Worm (Caenorhabditis elegans) whole organism, mixed stage, embryonic: ENCODE measurements around the gene zig-10.

Source experiments
- M03D4.4 ChIP-seq: sonication (generic microtip); optimal IDR thresholded peaks from 2 replicates; lab custom pipeline; 2017; ENCODE audit warnings: mild to moderate bottlenecking, missing genetic modification characterization, missing compliant biosample characterization
- bed-3 ChIP-seq: fragments of 200-800 bp; sonication (Bioruptor generic); optimal IDR thresholded peaks from 3 replicates; lab custom pipeline; 2018; ENCODE audit warnings: mild to moderate bottlenecking, missing genetic modification characterization, moderate library complexity, missing compliant biosample characterization
- blmp-1 ChIP-seq: fragments of 150-350 bp; optimal IDR thresholded peaks from 2 replicates; lab custom pipeline; 2014; ENCODE audit warnings: missing biosample characterization, missing genetic modification characterization
- ceh-39 ChIP-seq: fragments of 150-350 bp; optimal IDR thresholded peaks from 2 replicates; lab custom pipeline; 2014; ENCODE audit warnings: missing biosample characterization, missing genetic modification characterization
- ceh-43 ChIP-seq: fragments of 200-800 bp; sonication (Bioruptor generic); optimal IDR thresholded peaks from 2 replicates; lab custom pipeline; 2018; ENCODE audit warnings: mild to moderate bottlenecking, missing genetic modification characterization, moderate library complexity, missing compliant biosample characterization
- ceh-83 ChIP-seq: fragments of 200-800 bp; sonication (Bioruptor generic); optimal IDR thresholded peaks from 2 replicates; lab custom pipeline; 2018; ENCODE audit warnings: mild to moderate bottlenecking, missing genetic modification characterization, missing compliant biosample characterization
- ces-1 ChIP-seq: fragments of 150-350 bp; optimal IDR thresholded peaks from 2 replicates; lab custom pipeline; 2014; ENCODE audit warnings: missing biosample characterization, missing genetic modification reagents, missing genetic modification characterization
- cnd-1 ChIP-seq: fragments of 200-800 bp; sonication (Bioruptor generic); optimal IDR thresholded peaks from 2 replicates; lab custom pipeline; 2018; ENCODE audit warnings: mild to moderate bottlenecking, missing genetic modification characterization, missing compliant biosample characterization
- drap-1 ChIP-seq: fragments of 200-800 bp; sonication (Bioruptor generic); optimal IDR thresholded peaks from 3 replicates; lab custom pipeline; 2018; ENCODE audit warnings: mild to moderate bottlenecking, missing genetic modification characterization, missing compliant biosample characterization
- elt-1 ChIP-seq: sonication (generic microtip); optimal IDR thresholded peaks from 2 replicates; lab custom pipeline; 2017; ENCODE audit warnings: missing genetic modification characterization, mild to moderate bottlenecking, missing compliant biosample characterization, antibody characterized with exemption, moderate library complexity, borderline replicate concordance; ENCODE audit not compliant: insufficient read depth
- elt-3 ChIP-seq: fragments of 150-350 bp; optimal IDR thresholded peaks from 2 replicates; lab custom pipeline; 2014; ENCODE audit warnings: missing biosample characterization, missing genetic modification characterization
- flh-1 ChIP-seq: fragments of 200-800 bp; sonication (Bioruptor generic); optimal IDR thresholded peaks from 2 replicates; lab custom pipeline; 2018; ENCODE audit warnings: mild to moderate bottlenecking, missing genetic modification characterization, moderate library complexity, missing compliant biosample characterization
- ham-2 ChIP-seq: fragments of 200-800 bp; sonication (Bioruptor generic); optimal IDR thresholded peaks from 2 replicates; lab custom pipeline; 2018; ENCODE audit warnings: mild to moderate bottlenecking, missing genetic modification characterization, missing compliant biosample characterization
- hlh-1 ChIP-seq: fragments of 150-350 bp; optimal IDR thresholded peaks from 2 replicates; lab custom pipeline; 2014; ENCODE audit warnings: missing biosample characterization, missing genetic modification reagents, missing genetic modification characterization
- lin-13 ChIP-seq: fragments of 150-350 bp; optimal IDR thresholded peaks from 2 replicates; lab custom pipeline; 2014; ENCODE audit warnings: missing biosample characterization, missing genetic modification characterization
- lin-32 ChIP-seq: fragments of 200-800 bp; sonication (Bioruptor generic); optimal IDR thresholded peaks from 2 replicates; lab custom pipeline; 2018; ENCODE audit warnings: mild to moderate bottlenecking, missing genetic modification characterization, missing compliant biosample characterization
- lsy-2 ChIP-seq: fragments of 150-350 bp; optimal IDR thresholded peaks from 2 replicates; lab custom pipeline; 2014; ENCODE audit warnings: missing biosample characterization, missing genetic modification characterization
- mab-5 ChIP-seq: fragments of 150-350 bp; optimal IDR thresholded peaks from 2 replicates; lab custom pipeline; 2014; ENCODE audit warnings: missing biosample characterization, missing genetic modification characterization
- mep-1 ChIP-seq: fragments of 150-350 bp; optimal IDR thresholded peaks from 2 replicates; lab custom pipeline; 2017; ENCODE audit warnings: missing biosample characterization, missing genetic modification reagents, missing genetic modification characterization, inconsistent platforms
- mls-2 ChIP-seq: sonication (generic microtip); optimal IDR thresholded peaks from 2 replicates; lab custom pipeline; 2016; ENCODE audit warnings: mild to moderate bottlenecking, missing genetic modification characterization, moderate library complexity, missing compliant biosample characterization
- nhr-12 ChIP-seq: fragments of 150-350 bp; optimal IDR thresholded peaks from 2 replicates; lab custom pipeline; 2014; ENCODE audit warnings: missing biosample characterization, missing genetic modification characterization
- nhr-2 ChIP-seq: fragments of 150-350 bp; optimal IDR thresholded peaks from 2 replicates; lab custom pipeline; 2014; ENCODE audit warnings: missing biosample characterization, missing genetic modification characterization
- nhr-237 ChIP-seq: fragments of 150-350 bp; optimal IDR thresholded peaks from 2 replicates; lab custom pipeline; 2014; ENCODE audit warnings: missing biosample characterization, missing genetic modification characterization
- nhr-28 ChIP-seq: fragments of 150-350 bp; optimal IDR thresholded peaks from 2 replicates; lab custom pipeline; 2014; ENCODE audit warnings: missing biosample characterization, missing genetic modification characterization
- nhr-76 ChIP-seq: sonication (generic microtip); optimal IDR thresholded peaks from 2 replicates; lab custom pipeline; 2017; ENCODE audit warnings: missing biosample characterization, missing genetic modification characterization
- pha-4 ChIP-seq: fragments of 150-350 bp; optimal IDR thresholded peaks from 2 replicates; lab custom pipeline; 2018; ENCODE audit warnings: missing biosample characterization, missing genetic modification reagents, missing genetic modification characterization
- sem-2 ChIP-seq: fragments of 200-800 bp; sonication (Bioruptor generic); optimal IDR thresholded peaks from 2 replicates; lab custom pipeline; 2018; ENCODE audit warnings: mild to moderate bottlenecking, missing genetic modification characterization, missing compliant biosample characterization
- snpc-4 ChIP-seq: fragments of 150-350 bp; optimal IDR thresholded peaks from 2 replicates; lab custom pipeline; 2014; ENCODE audit warnings: missing biosample characterization, missing genetic modification characterization
- sptf-1 ChIP-seq: sonication (generic microtip); optimal IDR thresholded peaks from 2 replicates; lab custom pipeline; 2017; ENCODE audit warnings: mild to moderate bottlenecking, missing genetic modification characterization, moderate library complexity, missing compliant biosample characterization
- tbx-8 ChIP-seq: fragments of 200-800 bp; sonication (Bioruptor generic); optimal IDR thresholded peaks from 2 replicates; lab custom pipeline; 2018; ENCODE audit warnings: mild to moderate bottlenecking, missing genetic modification characterization, moderate library complexity, missing compliant biosample characterization
- unc-120 ChIP-seq: sonication (generic microtip); optimal IDR thresholded peaks from 2 replicates; lab custom pipeline; 2017; ENCODE audit warnings: missing genetic modification characterization, missing compliant biosample characterization; ENCODE audit not compliant: poor library complexity, severe bottlenecking
- unc-39 ChIP-seq: fragments of 150-350 bp; optimal IDR thresholded peaks from 2 replicates; lab custom pipeline; 2014; ENCODE audit warnings: missing biosample characterization, missing genetic modification characterization
- unc-62 ChIP-seq: fragments of 150-350 bp; optimal IDR thresholded peaks from 2 replicates; lab custom pipeline; 2014; ENCODE audit warnings: missing biosample characterization, missing genetic modification reagents, missing genetic modification characterization
- zip-8 ChIP-seq: fragments of 150-350 bp; optimal IDR thresholded peaks from 2 replicates; lab custom pipeline; 2014; ENCODE audit warnings: missing biosample characterization, missing genetic modification characterization
- ztf-11 ChIP-seq: fragments of 150-350 bp; optimal IDR thresholded peaks from 2 replicates; lab custom pipeline; 2014; ENCODE audit warnings: missing biosample characterization, missing genetic modification characterization

zig-10 gene

DNA sequence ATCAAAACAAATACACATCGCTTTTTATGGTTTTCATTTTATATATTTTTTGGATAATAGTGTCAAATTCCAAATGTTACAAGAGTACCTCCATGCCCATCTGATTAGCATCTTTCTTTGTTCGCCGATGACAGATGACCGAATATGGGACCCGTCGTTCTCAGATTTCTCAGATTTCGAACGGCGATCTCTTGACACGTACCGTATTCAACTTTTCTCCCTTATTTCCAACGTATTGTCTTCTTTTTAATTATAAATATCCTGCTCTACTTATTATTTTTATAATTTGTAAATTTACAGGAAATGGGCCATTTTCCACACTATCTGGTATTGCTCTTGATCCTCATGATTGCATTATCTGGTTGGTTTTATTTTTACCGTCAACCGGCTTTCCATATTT is at the start of gene zig-10:
Gene zig-10, plus strand, starts transcription at position 301 of the 400 bp plus-strand sequence.
- TF ChIP-seq tbx-8 (GFP tag; lab: Kevin White, UChicago): no peak
- peak; percentile 37 for TF ChIP-seq elt-1
- no peak for TF ChIP-seq snpc-4 (tag; lab: Kevin White, UChicago)
- TF ChIP-seq ces-1 (GFP tag; lab: Kevin White, UChicago): no peak
- TF ChIP-seq elt-3 (tag; lab: Kevin White, UChicago): no peak
- TF ChIP-seq nhr-28 (tag; lab: Kevin White, UChicago): no peak
- TF ChIP-seq ham-2 (GFP tag; lab: Kevin White, UChicago): no peak
- no peak for TF ChIP-seq unc-120 (tag; lab: Kevin White, UChicago)
- TF ChIP-seq mep-1 (tag; lab: Kevin White, UChicago): no peak

DNA sequence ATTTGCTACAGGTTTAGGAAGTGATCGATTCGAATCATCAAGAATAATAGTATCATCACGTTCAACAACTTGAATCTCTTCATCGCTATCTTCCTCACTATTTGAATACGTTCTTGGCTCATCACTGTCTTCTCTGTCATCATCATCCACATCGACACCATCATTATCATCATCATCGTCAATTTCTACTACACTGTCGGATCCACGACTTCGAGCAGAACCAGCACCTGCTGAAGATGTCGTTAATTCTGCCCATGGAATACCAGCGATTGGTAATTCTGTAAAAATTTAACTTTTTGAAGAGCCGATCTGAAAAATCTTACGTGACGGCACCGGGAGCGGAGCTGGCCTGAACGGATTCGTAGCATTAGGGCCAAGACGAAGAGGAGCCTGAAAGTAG is 48.5 kb upstream of the zig-10 start:
- no peak for TF ChIP-seq drap-1
- no peak for TF ChIP-seq unc-120 (tag; lab: Kevin White, UChicago)

DNA sequence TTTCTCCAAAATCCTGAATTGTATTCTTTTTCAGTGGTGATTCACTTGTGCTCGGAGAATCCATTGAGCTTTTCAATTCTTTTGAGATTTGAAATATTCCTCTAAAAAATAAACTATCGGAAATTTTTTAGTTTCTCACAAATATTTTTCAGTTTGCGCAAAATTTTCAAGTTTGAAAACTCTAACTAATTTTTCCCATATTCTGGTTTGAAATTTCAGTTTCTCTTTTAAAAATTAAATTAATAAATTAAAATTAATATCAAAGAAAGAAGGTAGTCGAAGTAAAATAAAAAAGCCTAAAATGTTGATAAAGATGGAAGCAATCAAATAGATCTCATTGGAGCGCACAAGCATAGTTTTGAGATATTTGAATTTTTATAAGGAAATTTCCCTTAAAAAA is 46.6 kb upstream of the zig-10 start, which contains the start of gene C32D5.10:
Gene C32D5.10, minus strand, starts transcription at position 101 of the 400 bp plus-strand sequence.
- no peak for TF ChIP-seq snpc-4 (tag; lab: Kevin White, UChicago)
- TF ChIP-seq unc-120 (tag; lab: Kevin White, UChicago): no peak
- no peak for TF ChIP-seq ham-2 (GFP tag; lab: Kevin White, UChicago)
- TF ChIP-seq mab-5 (tag; lab: Kevin White, UChicago): no peak
- no peak for TF ChIP-seq pha-4
- TF ChIP-seq lin-13 (tag; lab: Kevin White, UChicago): no peak
- TF ChIP-seq ceh-39: no peak
- TF ChIP-seq elt-3 (tag; lab: Kevin White, UChicago): no peak
- no peak for TF ChIP-seq unc-39 (tag; lab: Kevin White, UChicago)
- no peak for TF ChIP-seq bed-3
- no peak for TF ChIP-seq sptf-1 (tag; lab: Kevin White, UChicago)
- TF ChIP-seq nhr-237: no peak
- TF ChIP-seq nhr-12: no peak
- no peak for TF ChIP-seq tbx-8 (GFP tag; lab: Kevin White, UChicago)
- TF ChIP-seq lsy-2 (tag; lab: Kevin White, UChicago): no peak
- no peak for TF ChIP-seq zip-8 (tag; lab: Kevin White, UChicago)

DNA sequence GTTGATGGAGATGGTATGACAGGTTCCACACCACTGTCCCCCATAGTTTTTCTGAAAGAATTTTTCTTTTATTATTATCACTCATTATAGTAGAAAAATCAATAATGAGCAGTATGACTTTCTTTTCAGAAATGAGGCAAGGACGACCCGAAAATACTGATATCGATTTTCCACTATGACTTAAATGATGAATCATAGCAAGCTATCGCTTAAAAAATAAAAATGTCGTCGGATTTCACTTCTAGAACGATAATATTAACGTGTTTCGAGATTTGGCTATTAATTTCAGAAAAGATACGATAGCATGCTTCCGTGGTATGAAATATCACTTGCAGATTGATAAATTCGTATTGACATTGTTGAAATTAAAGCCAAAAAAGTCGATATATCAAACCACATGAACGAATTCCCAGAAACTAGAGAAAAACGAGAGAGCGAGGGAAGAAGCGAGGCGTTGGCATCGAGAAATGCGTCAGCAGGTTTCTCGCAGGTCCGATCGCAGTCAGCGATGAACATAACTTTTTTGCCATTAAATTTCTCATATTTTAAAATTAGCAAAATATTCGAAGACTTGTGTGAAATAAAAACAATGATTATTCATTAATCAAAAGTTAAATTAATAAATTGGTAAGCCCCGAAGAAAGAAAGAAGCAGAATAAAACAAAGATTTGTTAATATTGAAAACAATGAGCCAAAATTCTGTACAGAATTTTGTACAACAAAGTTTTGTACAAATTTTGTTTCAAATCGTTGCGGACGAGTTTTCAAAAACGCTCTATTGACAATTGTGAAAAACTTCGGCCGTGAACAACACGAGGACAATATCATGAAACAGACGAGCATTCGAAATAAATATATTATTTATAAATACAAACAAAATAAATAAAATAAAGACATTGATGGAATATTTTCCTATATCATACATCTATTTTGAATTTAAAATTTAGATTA is 42.8 kb upstream of the zig-10 start, which contains the start of gene C32D5.11:
Gene C32D5.11, minus strand, starts transcription at position 51 of the 951 bp plus-strand sequence.
- no peak for TF ChIP-seq unc-39 (tag; lab: Kevin White, UChicago)
- peak; percentile 55 for TF ChIP-seq sptf-1 (tag; lab: Kevin White, UChicago)
- TF ChIP-seq sem-2 (GFP tag; lab: Kevin White, UChicago): no peak
- peak; percentile 53 for TF ChIP-seq mep-1 (tag; lab: Kevin White, UChicago)
- TF ChIP-seq nhr-2 (tag; lab: Kevin White, UChicago): no peak
- TF ChIP-seq mab-5 (tag; lab: Kevin White, UChicago): no peak
- peak; percentile 38 for TF ChIP-seq lsy-2 (tag; lab: Kevin White, UChicago)
- no peak for TF ChIP-seq flh-1 (GFP tag; lab: Kevin White, UChicago)
- TF ChIP-seq blmp-1: no peak
- no peak for TF ChIP-seq nhr-28 (tag; lab: Kevin White, UChicago)
- TF ChIP-seq ceh-43 (GFP tag; lab: Kevin White, UChicago): no peak
- no peak for TF ChIP-seq elt-3 (tag; lab: Kevin White, UChicago)
- TF ChIP-seq unc-120 (tag; lab: Kevin White, UChicago): peak; percentile 16
- no peak for TF ChIP-seq ham-2 (GFP tag; lab: Kevin White, UChicago)
- no peak for TF ChIP-seq cnd-1 (tag; lab: Kevin White, UChicago)
- no peak for TF ChIP-seq ztf-11
- TF ChIP-seq bed-3: no peak
- TF ChIP-seq hlh-1 (tag; lab: Kevin White, UChicago): peak; percentile 37
- no peak for TF ChIP-seq nhr-12
- no peak for TF ChIP-seq zip-8 (tag; lab: Kevin White, UChicago)
- TF ChIP-seq nhr-237: no peak
- no peak for TF ChIP-seq snpc-4 (tag; lab: Kevin White, UChicago)
- no peak for TF ChIP-seq mls-2 (tag; lab: Kevin White, UChicago)
- no peak for TF ChIP-seq ceh-83 (GFP tag; lab: Kevin White, UChicago)
- no peak for TF ChIP-seq lin-32 (GFP tag; lab: Kevin White, UChicago)
- TF ChIP-seq drap-1: no peak
- no peak for TF ChIP-seq ceh-39
- no peak for TF ChIP-seq elt-1
- peak; percentile 52 for TF ChIP-seq lin-13 (tag; lab: Kevin White, UChicago)
- no peak for TF ChIP-seq pha-4
- no peak for TF ChIP-seq unc-62 (GFP tag; lab: Kevin White, UChicago)
- peak; percentile 20 for TF ChIP-seq ces-1 (GFP tag; lab: Kevin White, UChicago)
- TF ChIP-seq tbx-8 (GFP tag; lab: Kevin White, UChicago): no peak
- no peak for TF ChIP-seq M03D4.4 (tag; lab: Kevin White, UChicago)
- no peak for TF ChIP-seq nhr-76 (tag; lab: Kevin White, UChicago)
